Worm (Caenorhabditis elegans) whole organism, early embryonic: ENCODE data around the gene ZK1098.11.

ENCODE experiments used
- ama-1 ChIP-seq: fragments of 150-350 bp; optimal IDR thresholded peaks from 2 replicates; lab custom pipeline; 2014
- ets-7 ChIP-seq: sonication (generic microtip); optimal IDR thresholded peaks from 2 replicates; lab custom pipeline; 2016; ENCODE audit warnings: missing genotype, missing genetic modification characterization, missing compliant biosample characterization
- flt-1 ChIP-seq: fragments of 200-800 bp; sonication (Bioruptor generic); IDR thresholded peaks from 2 replicates; pipeline ENCODE4 v1.3.6; 2022; ENCODE audit warnings: missing genetic modification characterization, missing compliant biosample characterization
- hmbx-1 ChIP-seq: sonication (generic microtip); optimal IDR thresholded peaks from 2 replicates; lab custom pipeline; 2016; ENCODE audit warnings: mild to moderate bottlenecking, missing genetic modification characterization, missing compliant biosample characterization
- hmg-4 ChIP-seq: fragments of 200-800 bp; sonication (Bioruptor generic); optimal IDR thresholded peaks from 2 replicates; lab custom pipeline; 2018; ENCODE audit warnings: mild to moderate bottlenecking, missing genetic modification characterization, missing compliant biosample characterization
- hnd-1 ChIP-seq: sonication (generic microtip); optimal IDR thresholded peaks from 2 replicates; lab custom pipeline; 2016; ENCODE audit warnings: missing genetic modification characterization, missing compliant biosample characterization
- tra-4 ChIP-seq: sonication (generic microtip); optimal IDR thresholded peaks from 2 replicates; lab custom pipeline; 2017; ENCODE audit warnings: missing genetic modification characterization, missing compliant biosample characterization

ce11 chrIII:9544820-9545219 lies 11.6 kb upstream of the ZK1098.11 start, which contains the start of gene ZK1098.12:
- no peak for TF ChIP-seq tra-4
- TF ChIP-seq ama-1 (lab: Kevin White, UChicago), result no peak
- TF ChIP-seq ets-7 (tag; lab: Kevin White, UChicago), result no peak
- no peak for TF ChIP-seq hnd-1 (tag; lab: Kevin White, UChicago)
- TF ChIP-seq hmg-4 (GFP tag; lab: Kevin White, UChicago), result no peak
- no peak for TF ChIP-seq hmbx-1 (tag; lab: Kevin White, UChicago)
- no peak for TF ChIP-seq flt-1 (GFP tag; lab: Robert Waterston, UW)
